Fruit fly (Drosophila melanogaster): ENCODE data around the gene vret.

Gene vret

dm6 chr3R:22747423-22748090 is 2.2 kb upstream of the vret start, which contains the start of gene CG17141:
TSS of gene CG17141 (minus strand) at chr3R:22747599.
- TF ChIP-seq salr (GFP tag; optimal IDR thresholded peaks at IDR 0.05) (no peak), CG8632 (GFP tag; optimal IDR thresholded peaks at IDR 0.05) (no peak), OdsH (GFP tag; optimal IDR thresholded peaks at IDR 0.05) (no peak), esn (GFP tag; optimal IDR thresholded peaks at IDR 0.05) (no peak), Hr4 (GFP tag; optimal IDR thresholded peaks at IDR 0.05) (no peak), ss (GFP tag; optimal IDR thresholded peaks at IDR 0.05) (no peak)

dm6 chr3R:22740930-22741329 is 4.5 kb downstream of the vret start, which contains the start of the genes Dcr-1 and CG6985:
TSS of gene Dcr-1 (minus strand) at chr3R:22741091.
TSS of gene CG6985 (plus strand) at chr3R:22741150.
- TF ChIP-seq Eip93F (GFP tag; optimal IDR thresholded peaks at IDR 0.05) (no peak), CG6276 (GFP tag; optimal IDR thresholded peaks at IDR 0.05) (no peak), CG3032 (tag; optimal IDR thresholded peaks at IDR 0.05) (no peak), CG8319 (GFP tag; optimal IDR thresholded peaks at IDR 0.05) (no peak), fd59A (GFP tag; optimal IDR thresholded peaks at IDR 0.05) (no peak), ss (GFP tag; optimal IDR thresholded peaks at IDR 0.05) (no peak), Hr4 (GFP tag; optimal IDR thresholded peaks at IDR 0.05) (no peak)

- TF ChIP-seq fd85E (GFP tag; optimal IDR thresholded peaks at IDR 0.05) (no peak), CG8319 (GFP tag; optimal IDR thresholded peaks at IDR 0.05) (no peak), Lpt (GFP tag; optimal IDR thresholded peaks at IDR 0.05) (no peak), spab (GFP tag; optimal IDR thresholded peaks at IDR 0.05) (no peak), esn (GFP tag; optimal IDR thresholded peaks at IDR 0.05) (no peak)
Measured at dm6 chr3R:22733751-22734150, 11.6 kb downstream of the vret start, which contains the start of gene Takl2. TSS of gene Takl2 (minus strand) at chr3R:22733851.

dm6 chr3R:22732995-22733394 is 12.4 kb downstream of the vret start:
- no peak for TF ChIP-seq Hr38 (GFP tag; optimal IDR thresholded peaks at IDR 0.05)
- TF ChIP-seq CG4318 (GFP tag; optimal IDR thresholded peaks at IDR 0.05), result no peak
- no peak for TF ChIP-seq Eip78C (GFP tag)
- no peak for TF ChIP-seq fkh (GFP tag; optimal IDR thresholded peaks at IDR 0.05)
- no peak for TF ChIP-seq esn (GFP tag; optimal IDR thresholded peaks at IDR 0.05)
- no peak for TF ChIP-seq fd59A (GFP tag; optimal IDR thresholded peaks at IDR 0.05)
- TF ChIP-seq CG16779 (tag; optimal IDR thresholded peaks at IDR 0.05), result no peak
- TF ChIP-seq CG10669 (GFP tag; optimal IDR thresholded peaks at IDR 0.05), result no peak
- TF ChIP-seq Sox15 (GFP tag; optimal IDR thresholded peaks at IDR 0.05), result no peak

DNA sequence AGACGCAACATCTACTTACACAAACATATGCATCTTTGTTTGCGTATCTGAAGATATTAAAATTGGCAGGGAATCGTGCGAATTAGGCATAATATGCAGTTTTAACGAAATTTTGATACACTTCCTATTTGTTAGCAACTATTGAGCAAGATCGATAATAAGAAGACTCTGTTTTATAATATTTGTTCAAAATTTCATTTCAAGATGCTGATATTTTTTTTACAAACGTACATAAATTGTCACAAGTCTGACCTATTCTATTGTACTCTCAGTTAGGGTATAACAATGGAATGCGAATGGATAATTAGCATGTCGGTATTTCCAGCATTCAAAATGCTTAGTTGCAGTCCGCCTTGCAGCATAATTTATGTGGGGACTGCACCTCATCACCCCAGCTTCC is 17.5 kb downstream of the vret start:
- TF ChIP-seq CG8319 (GFP tag; optimal IDR thresholded peaks at IDR 0.05) (peak; percentile 32), Hr4 (GFP tag; optimal IDR thresholded peaks at IDR 0.05) (peak; percentile 67), CG4318 (GFP tag; optimal IDR thresholded peaks at IDR 0.05) (peak; percentile 13), Met (GFP tag; optimal IDR thresholded peaks at IDR 0.05) (no peak), pdm3 (GFP tag; optimal IDR thresholded peaks at IDR 0.05) (no peak), CG32006 (GFP tag; optimal IDR thresholded peaks at IDR 0.05) (peak; percentile 72), lz (GFP tag; optimal IDR thresholded peaks at IDR 0.05) (peak; percentile 16), Blimp-1 (GFP tag; optimal IDR thresholded peaks at IDR 0.05) (no peak), CG10631 (GFP tag; optimal IDR thresholded peaks at IDR 0.05) (peak; percentile 9), CG11294 (GFP tag; IDR thresholded peaks at IDR 0.05) (peak; percentile 41; the same call in 1 of the 2 replicates), eg (GFP tag; IDR thresholded peaks at IDR 0.05) (peak; percentile 87), esn (GFP tag; optimal IDR thresholded peaks at IDR 0.05) (peak; percentile 41), svp (GFP tag) (peak; percentile 56), fkh (GFP tag; optimal IDR thresholded peaks at IDR 0.05) (no peak), CG6792 (GFP tag; optimal IDR thresholded peaks at IDR 0.05) (peak; percentile 16), Gug (GFP tag; IDR thresholded peaks at IDR 0.05) (peak; percentile 54), CG31627 (GFP tag; optimal IDR thresholded peaks at IDR 0.05) (peak; percentile 48), vri (GFP tag; optimal IDR thresholded peaks at IDR 0.05) (peak; percentile 7), CG15336 (GFP tag; IDR thresholded peaks at IDR 0.05) (peak; percentile 80)
